Fruit fly (Drosophila melanogaster) whole organism, prepupa: ENCODE data around the gene dsx-c73A.

Experiments
- CG10631 ChIP-seq: fragments of 200-800 bp; sonication (Bioruptor generic); optimal IDR thresholded peaks from 2 replicates; lab custom pipeline; 2016; ENCODE audit warnings: missing biosample characterization, missing genetic modification characterization
- CG10669 ChIP-seq: fragments of 200-800 bp; sonication (Bioruptor generic); optimal IDR thresholded peaks from 3 replicates; lab custom pipeline; 2018; ENCODE audit warnings: missing biosample characterization, mild to moderate bottlenecking, missing genetic modification characterization, moderate library complexity
- CG11294 ChIP-seq: fragments of 200-800 bp; sonication (Bioruptor generic); IDR thresholded peaks from 2 replicates; pipeline ENCODE4 v1.3.6; 2022; ENCODE audit warnings: missing biosample characterization, missing genetic modification characterization
- CG11762 ChIP-seq: fragments of 200-800 bp; sonication (Bioruptor generic); optimal IDR thresholded peaks from 3 replicates; lab custom pipeline; 2016; ENCODE audit warnings: missing biosample characterization, missing genetic modification characterization; ENCODE audit not compliant: insufficient read depth
- CG11902 ChIP-seq: fragments of 200-800 bp; sonication (Bioruptor generic); optimal IDR thresholded peaks from 3 replicates; lab custom pipeline; 2016; ENCODE audit warnings: missing biosample characterization, missing genetic modification characterization
- CG15336 ChIP-seq: fragments of 200-800 bp; sonication (Bioruptor generic); IDR thresholded peaks from 2 replicates; pipeline ENCODE4 v1.3.6; 2022; ENCODE audit warnings: missing biosample characterization, missing genetic modification characterization
- CG3032 ChIP-seq: fragments of 200-800 bp; optimal IDR thresholded peaks from 2 replicates; lab custom pipeline; 2019; ENCODE audit warnings: missing biosample characterization, mild to moderate bottlenecking, missing genetic modification characterization, moderate library complexity
- CG31627 ChIP-seq: fragments of 200-800 bp; sonication (Bioruptor generic); optimal IDR thresholded peaks from 3 replicates; lab custom pipeline; 2016; ENCODE audit warnings: missing biosample characterization, missing genetic modification characterization
- CG34406 ChIP-seq: fragments of 200-800 bp; sonication (Bioruptor generic); optimal IDR thresholded peaks from 3 replicates; lab custom pipeline; 2016; ENCODE audit warnings: missing biosample characterization, missing genetic modification characterization
- CG3919 ChIP-seq: fragments of 200-800 bp; sonication (Bioruptor generic); optimal IDR thresholded peaks from 3 replicates; lab custom pipeline; 2016; ENCODE audit warnings: missing biosample characterization, missing genetic modification characterization
- CG6163 ChIP-seq: fragments of 200-800 bp; sonication (Bioruptor generic); IDR thresholded peaks from 3 replicates; pipeline ENCODE4 v1.3.6; 2022; ENCODE audit warnings: missing biosample characterization, missing genetic modification characterization
- CG6276 ChIP-seq: fragments of 200-800 bp; sonication (Bioruptor generic); optimal IDR thresholded peaks from 2 replicates; lab custom pipeline; 2017; ENCODE audit warnings: missing biosample characterization, mild to moderate bottlenecking, missing genetic modification characterization
- CG6792 ChIP-seq: fragments of 200-800 bp; sonication (Bioruptor generic); optimal IDR thresholded peaks from 3 replicates; lab custom pipeline; 2016; ENCODE audit warnings: missing biosample characterization, missing genetic modification characterization
- CG6854 ChIP-seq: fragments of 200-800 bp; sonication (Bioruptor generic); optimal IDR thresholded peaks from 2 replicates; lab custom pipeline; 2017; ENCODE audit warnings: missing biosample characterization, mild to moderate bottlenecking, missing genetic modification characterization
- CG7368 ChIP-seq: fragments of 200-800 bp; sonication (Bioruptor generic); optimal IDR thresholded peaks from 3 replicates; lab custom pipeline; 2016; ENCODE audit warnings: missing biosample characterization, missing genetic modification characterization
- CG8319 ChIP-seq: fragments of 200-800 bp; sonication (Bioruptor generic); optimal IDR thresholded peaks from 3 replicates; lab custom pipeline; 2016; ENCODE audit warnings: missing biosample characterization, missing genetic modification characterization
- CG8632 ChIP-seq: fragments of 200-800 bp; sonication (Bioruptor generic); optimal IDR thresholded peaks from 3 replicates; lab custom pipeline; 2016; ENCODE audit warnings: missing biosample characterization, missing genetic modification characterization
- CG9139 ChIP-seq: fragments of 200-800 bp; sonication (Bioruptor generic); optimal IDR thresholded peaks from 3 replicates; lab custom pipeline; 2017; ENCODE audit warnings: missing biosample characterization, mild to moderate bottlenecking, missing genetic modification characterization
- Eip75B ChIP-seq: fragments of 200-800 bp; sonication (Bioruptor generic); optimal IDR thresholded peaks from 3 replicates; lab custom pipeline; 2016; ENCODE audit warnings: missing biosample characterization, missing genetic modification characterization
- Eip78C ChIP-seq: fragments of 200-800 bp; sonication (Bioruptor generic); peaks from one replicate; lab custom pipeline; 2016; ENCODE audit warnings: missing biosample characterization, missing genetic modification characterization
- Eip93F ChIP-seq: fragments of 200-800 bp; sonication (Bioruptor generic); optimal IDR thresholded peaks from 2 replicates; lab custom pipeline; 2016; ENCODE audit warnings: missing biosample characterization, mild to moderate bottlenecking, missing genetic modification characterization
- Ets96B ChIP-seq: fragments of 200-800 bp; optimal IDR thresholded peaks from 2 replicates; lab custom pipeline; 2019; ENCODE audit warnings: missing biosample characterization, mild to moderate bottlenecking, missing genetic modification characterization, moderate library complexity
- Gug ChIP-seq: fragments of 200-800 bp; sonication (Bioruptor generic); IDR thresholded peaks from 2 replicates; pipeline ENCODE4 v1.3.6; 2022; ENCODE audit warnings: missing biosample characterization, missing genetic modification characterization
- Hr38 ChIP-seq: sonication (Bioruptor generic); optimal IDR thresholded peaks from 2 replicates; lab custom pipeline; 2016; ENCODE audit warnings: missing biosample characterization, missing genetic modification characterization
- Hr39 ChIP-seq: fragments of 200-800 bp; sonication (Bioruptor generic); optimal IDR thresholded peaks from 2 replicates; lab custom pipeline; 2016; ENCODE audit warnings: missing biosample characterization, missing genetic modification characterization
- Hr4 ChIP-seq: fragments of 200-800 bp; sonication (Bioruptor generic); optimal IDR thresholded peaks from 3 replicates; lab custom pipeline; 2016; ENCODE audit warnings: missing biosample characterization, missing genetic modification characterization
- OdsH ChIP-seq: fragments of 200-800 bp; sonication (Bioruptor generic); optimal IDR thresholded peaks from 3 replicates; lab custom pipeline; 2016; ENCODE audit warnings: missing biosample characterization, missing genetic modification characterization
- Sox102F ChIP-seq: fragments of 200-800 bp; sonication (Bioruptor generic); optimal IDR thresholded peaks from 2 replicates; lab custom pipeline; 2016; ENCODE audit warnings: missing biosample characterization, mild to moderate bottlenecking, missing genetic modification characterization
- Sox14 ChIP-seq: fragments of 200-800 bp; sonication (Bioruptor generic); optimal IDR thresholded peaks from 3 replicates; lab custom pipeline; 2016; ENCODE audit warnings: missing biosample characterization, missing genetic modification characterization
- Sox15 ChIP-seq: fragments of 200-800 bp; sonication (Bioruptor generic); optimal IDR thresholded peaks from 3 replicates; lab custom pipeline; 2016; ENCODE audit warnings: missing biosample characterization, missing genetic modification characterization
- achi ChIP-seq: fragments of 200-800 bp; sonication (Bioruptor generic); optimal IDR thresholded peaks from 3 replicates; lab custom pipeline; 2016; ENCODE audit warnings: missing biosample characterization, missing genetic modification characterization
- acj6 ChIP-seq: fragments of 200-800 bp; sonication (Bioruptor generic); optimal IDR thresholded peaks from 3 replicates; lab custom pipeline; 2016; ENCODE audit warnings: missing biosample characterization, missing genetic modification characterization
- cyc ChIP-seq: fragments of 200-800 bp; sonication (Bioruptor generic); optimal IDR thresholded peaks from 3 replicates; lab custom pipeline; 2016; ENCODE audit warnings: missing biosample characterization, missing genetic modification characterization
- dac ChIP-seq: fragments of 200-800 bp; sonication (Bioruptor generic); optimal IDR thresholded peaks from 2 replicates; lab custom pipeline; 2017; ENCODE audit warnings: missing biosample characterization, mild to moderate bottlenecking, missing genetic modification characterization
- dsx ChIP-seq: fragments of 200-800 bp; optimal IDR thresholded peaks from 3 replicates; lab custom pipeline; 2019; ENCODE audit warnings: missing biosample characterization, mild to moderate bottlenecking, missing genetic modification characterization, moderate library complexity; ENCODE audit not compliant: poor library complexity, severe bottlenecking
- eg ChIP-seq: fragments of 200-800 bp; sonication (Bioruptor generic); IDR thresholded peaks from 3 replicates; pipeline ENCODE4 v1.3.6; 2022; ENCODE audit warnings: missing biosample characterization, missing genetic modification characterization
- esn ChIP-seq: fragments of 200-800 bp; sonication (Bioruptor generic); optimal IDR thresholded peaks from 2 replicates; lab custom pipeline; 2016; ENCODE audit warnings: missing biosample characterization, mild to moderate bottlenecking, missing genetic modification characterization, moderate library complexity
- fkh ChIP-seq: fragments of 200-800 bp; sonication (Bioruptor generic); optimal IDR thresholded peaks from 3 replicates; lab custom pipeline; 2017; ENCODE audit warnings: missing biosample characterization, mild to moderate bottlenecking, missing genetic modification characterization, moderate library complexity
- lz ChIP-seq: fragments of 200-800 bp; sonication (Bioruptor generic); optimal IDR thresholded peaks from 3 replicates; lab custom pipeline; 2016; ENCODE audit warnings: missing biosample characterization, missing genetic modification characterization
- salr ChIP-seq, 2 experiments: fragments of 200-800 bp; sonication (Bioruptor generic); optimal IDR thresholded peaks; 3 replicates each; lab custom pipeline; 2016 to 2018; ENCODE audit warnings: missing biosample characterization in 2 of 2, missing genetic modification characterization in 2 of 2, mild to moderate bottlenecking in 1 of 2
- spab ChIP-seq: fragments of 200-800 bp; sonication (Bioruptor generic); optimal IDR thresholded peaks from 2 replicates; lab custom pipeline; 2017; ENCODE audit warnings: missing biosample characterization, mild to moderate bottlenecking, missing genetic modification characterization, missing genetic modification reagents
- ss ChIP-seq, 2 experiments: fragments of 200-800 bp; sonication (Bioruptor generic); optimal IDR thresholded peaks; 2 replicates in 1 of 2; 3 replicates in 1 of 2; lab custom pipeline; 2017 to 2018; ENCODE audit warnings: mild to moderate bottlenecking in 2 of 2, missing biosample characterization in 2 of 2, missing genetic modification characterization in 2 of 2, moderate library complexity in 1 of 2
- svp ChIP-seq: fragments of 200-800 bp; sonication (Bioruptor generic); peaks from one replicate; lab custom pipeline; 2016; ENCODE audit warnings: missing biosample characterization, missing genetic modification characterization
- vri ChIP-seq: fragments of 200-800 bp; sonication (Bioruptor generic); optimal IDR thresholded peaks from 3 replicates; lab custom pipeline; 2016; ENCODE audit warnings: missing biosample characterization, mild to moderate bottlenecking, missing genetic modification characterization

dsx-c73A gene

DNA sequence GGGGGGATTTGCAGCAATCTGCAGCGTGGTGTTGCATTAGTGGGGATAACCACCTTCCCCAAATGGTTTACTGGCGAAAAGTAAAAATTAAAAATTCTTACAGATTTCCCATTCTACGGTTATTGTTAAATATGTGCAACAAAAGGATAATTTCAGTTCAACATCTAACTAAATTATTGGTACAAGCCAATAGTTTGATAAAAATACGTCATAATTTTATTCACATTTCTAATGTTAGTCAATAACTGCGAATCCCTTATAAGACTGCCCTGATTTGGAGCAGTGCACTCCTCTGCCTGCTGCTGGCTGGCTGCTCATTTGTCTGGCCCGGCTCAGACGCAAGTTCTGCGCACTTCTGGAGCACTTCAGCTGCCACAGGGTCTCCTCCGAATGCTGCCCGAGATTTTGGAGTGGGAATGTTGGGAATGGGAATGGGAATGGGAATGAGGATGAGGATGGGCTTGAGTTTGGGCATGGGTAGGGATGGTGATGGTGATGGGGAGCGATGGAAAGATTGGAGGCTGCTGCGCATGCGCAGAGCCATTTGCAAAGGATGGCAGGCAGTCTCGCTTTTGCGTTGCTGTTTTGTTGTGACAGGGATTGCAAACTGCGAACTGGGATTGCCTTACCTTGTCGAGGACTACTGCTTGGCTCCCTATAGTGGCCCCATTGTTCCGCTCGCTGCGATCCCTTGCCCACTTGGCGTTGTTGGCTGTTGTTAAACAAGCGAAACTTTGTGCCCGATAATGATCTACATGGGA lies 38.2 kb upstream of the dsx-c73A start (continued):
- TF ChIP-seq Eip78C (GFP tag; lab: Kevin White, UChicago) (peak; percentile 89), CG3919 (GFP tag; lab: Kevin White, UChicago) (peak; percentile 66), acj6 (GFP tag; lab: Kevin White, UChicago) (peak; percentile 16), Hr39 (GFP tag; lab: Kevin White, UChicago) (peak; percentile 14), CG3032 (tag; lab: Kevin White, UChicago) (peak; percentile 65)

DNA sequence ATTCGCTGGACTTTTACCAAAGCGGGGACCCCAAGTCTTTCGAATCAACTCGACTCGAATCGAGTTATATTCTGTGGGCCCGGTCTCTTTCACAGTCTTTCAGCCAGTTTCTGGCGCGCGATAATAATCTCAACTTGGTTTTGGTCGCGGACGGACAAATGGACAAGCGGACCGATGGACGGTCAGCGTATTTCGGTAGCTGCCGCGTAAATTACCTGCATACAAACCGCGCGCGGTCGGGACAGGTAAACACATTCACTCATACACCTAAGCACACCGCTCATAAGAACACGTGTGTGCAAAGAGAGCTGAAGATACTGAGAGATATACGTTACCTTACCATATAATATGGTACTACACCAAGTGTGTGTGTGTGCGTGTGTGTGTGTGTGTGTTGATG lies 37.5 kb upstream of the dsx-c73A start:
- TF ChIP-seq fkh, result peak; percentile 49
- no peak for TF ChIP-seq Eip78C (GFP tag; lab: Kevin White, UChicago)
- TF ChIP-seq CG11294 (GFP tag; lab: Robert Waterston, UW), result no peak
- no peak for TF ChIP-seq spab (GFP tag; lab: Kevin White, UChicago)

DNA sequence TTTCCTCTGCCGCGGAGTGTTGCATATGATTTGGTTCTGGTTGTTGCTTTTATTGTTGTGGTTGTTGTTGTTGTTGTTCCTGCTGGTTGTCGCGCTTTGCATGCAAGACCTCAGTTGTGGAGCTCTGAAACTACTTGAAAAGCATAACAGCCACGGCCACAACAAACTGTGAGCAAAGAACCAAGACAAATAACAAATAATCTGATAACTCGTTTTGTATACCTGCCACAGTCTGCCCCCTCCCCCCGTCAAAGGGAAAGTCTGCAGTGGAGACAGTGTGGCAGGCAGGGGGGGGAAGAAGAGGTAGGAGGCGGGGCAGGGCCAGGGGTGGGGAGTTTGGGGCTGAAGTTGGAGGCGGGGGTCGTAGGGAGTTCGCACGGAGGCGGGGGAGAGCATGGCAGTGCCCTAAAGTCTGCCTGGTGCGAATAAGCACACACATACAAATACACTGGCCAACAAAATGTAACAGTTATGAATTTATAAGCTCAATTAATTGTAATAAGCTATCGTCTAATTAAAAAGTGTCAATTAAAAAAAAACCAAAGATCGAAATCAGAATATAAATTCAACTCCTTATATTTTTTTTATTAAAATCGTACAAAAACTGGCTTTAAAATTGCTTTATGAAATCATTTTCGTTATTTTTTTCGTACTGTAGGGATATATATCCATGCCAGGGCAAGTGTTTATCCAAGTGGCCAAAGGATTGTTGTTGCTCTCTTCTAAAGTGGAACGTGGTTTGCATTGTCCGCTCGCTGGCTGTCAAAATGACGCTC lies 36.9 kb upstream of the dsx-c73A start:
- TF ChIP-seq CG8319 (GFP tag; lab: Kevin White, UChicago), result peak; percentile 46
- TF ChIP-seq CG31627, result peak; percentile 83
- TF ChIP-seq achi (GFP tag; lab: Kevin White, UChicago), result peak; percentile 78
- TF ChIP-seq CG6854 (GFP tag; lab: Kevin White, UChicago), result no peak
- peak; percentile 74 for TF ChIP-seq CG3032 (tag; lab: Kevin White, UChicago)
- TF ChIP-seq Ets96B (tag; lab: Kevin White, UChicago), result peak; percentile 84
- peak; percentile 89 for TF ChIP-seq esn
- peak; percentile 87 for TF ChIP-seq CG6792 (GFP tag; lab: Kevin White, UChicago)
- TF ChIP-seq CG3919 (GFP tag; lab: Kevin White, UChicago), result peak; percentile 84
- peak; percentile 53 for TF ChIP-seq dsx (GFP tag; lab: Kevin White, UChicago)
- no peak for TF ChIP-seq CG9139 (GFP tag; lab: Kevin White, UChicago)
- peak; percentile 72 for TF ChIP-seq CG10669 (GFP tag; lab: Kevin White, UChicago)
- peak; percentile 46; the same call in 1 of the 3 replicates for TF ChIP-seq eg (GFP tag; lab: Robert Waterston, UW)
- TF ChIP-seq Sox15 (GFP tag; lab: Kevin White, UChicago), result peak; percentile 75
- peak; percentile 83 for TF ChIP-seq Sox102F
- peak; percentile 41 to 70 for TF ChIP-seq ss (GFP tag; optimal IDR thresholded peaks at IDR 0.05; lab: Kevin White, UChicago)
- TF ChIP-seq Hr38 (GFP tag; lab: Kevin White, UChicago), result no peak
- TF ChIP-seq CG7368 (GFP tag; lab: Kevin White, UChicago), result peak; percentile 57
- TF ChIP-seq Gug (GFP tag; lab: Robert Waterston, UW), result peak; percentile 22; the same call in 1 of the 2 replicates
- TF ChIP-seq fkh, result peak; percentile 87
- no peak for TF ChIP-seq dac (GFP tag; lab: Kevin White, UChicago)
- TF ChIP-seq Eip93F, result peak; percentile 21
- TF ChIP-seq cyc (GFP tag; lab: Kevin White, UChicago), result peak; percentile 83
- peak; percentile 88 for TF ChIP-seq CG34406
- peak; percentile 83 for TF ChIP-seq OdsH (GFP tag; lab: Kevin White, UChicago)
- peak; percentile 75 for TF ChIP-seq Sox14 (GFP tag; lab: Kevin White, UChicago)
- peak; percentile 82 for TF ChIP-seq CG10631 (GFP tag; lab: Kevin White, UChicago)
- peak; percentile 12 to 77 for TF ChIP-seq salr (GFP tag; optimal IDR thresholded peaks at IDR 0.05; lab: Kevin White, UChicago)
- peak; percentile 84 for TF ChIP-seq CG8632 (GFP tag; lab: Kevin White, UChicago)
- peak; percentile 82 for TF ChIP-seq lz (GFP tag; lab: Kevin White, UChicago)
- TF ChIP-seq CG11902 (GFP tag; lab: Kevin White, UChicago), result peak; percentile 68
- TF ChIP-seq vri, result peak; percentile 63
- TF ChIP-seq CG11762 (GFP tag; lab: Kevin White, UChicago), result peak; percentile 73
- TF ChIP-seq CG6163 (GFP tag; lab: Robert Waterston, UW), result peak; percentile 56
- peak; percentile 28 for TF ChIP-seq Hr4 (GFP tag; lab: Kevin White, UChicago)
- TF ChIP-seq svp (GFP tag; lab: Kevin White, UChicago), result peak; percentile 93
- peak; percentile 78 for TF ChIP-seq Eip75B (GFP tag; lab: Kevin White, UChicago)
- TF ChIP-seq Hr39 (GFP tag; lab: Kevin White, UChicago), result peak; percentile 79
- peak; percentile 35 for TF ChIP-seq CG6276 (GFP tag; lab: Kevin White, UChicago)
- peak; percentile 72 for TF ChIP-seq CG15336
